Fruit fly (Drosophila melanogaster) whole organism, embryonic: ENCODE measurements around the gene CG9117.

Source experiments
- B-H1 ChIP-seq: fragments of 200-800 bp; sonication (Bioruptor generic); IDR thresholded peaks from 3 replicates; pipeline ENCODE4 v1.3.6; 2022; ENCODE audit warnings: missing biosample characterization, missing genetic modification characterization
- Bdp1 ChIP-seq: fragments of 200-800 bp; sonication (Bioruptor generic); optimal IDR thresholded peaks from 3 replicates; lab custom pipeline; 2016; ENCODE audit warnings: missing biosample characterization, missing genetic modification characterization
- C15 ChIP-seq: fragments of 200-800 bp; sonication (Bioruptor generic); IDR thresholded peaks from 3 replicates; pipeline ENCODE4 v1.3.6; 2022; ENCODE audit warnings: missing biosample characterization, missing genetic modification characterization
- CG10462 ChIP-seq: fragments of 200-800 bp; sonication (Bioruptor generic); optimal IDR thresholded peaks from 2 replicates; lab custom pipeline; 2016; ENCODE audit warnings: missing biosample characterization, missing genetic modification characterization
- CG10565 ChIP-seq: fragments of 200-800 bp; sonication (Bioruptor generic); optimal IDR thresholded peaks from 3 replicates; lab custom pipeline; 2016; ENCODE audit warnings: missing biosample characterization, mild to moderate bottlenecking, missing genetic modification characterization
- CG11247 ChIP-seq: fragments of 200-800 bp; sonication (Bioruptor generic); IDR thresholded peaks from 2 replicates; pipeline ENCODE4 v1.3.6; 2022; ENCODE audit warnings: missing biosample characterization, missing genetic modification characterization
- CG12299 ChIP-seq: fragments of 200-800 bp; sonication (Bioruptor generic); optimal IDR thresholded peaks from 2 replicates; lab custom pipeline; 2018; ENCODE audit warnings: missing biosample characterization, mild to moderate bottlenecking, missing genetic modification characterization
- CG13287 ChIP-seq: fragments of 200-800 bp; sonication (Bioruptor generic); IDR thresholded peaks from 2 replicates; pipeline ENCODE4 v1.3.6; 2022; ENCODE audit warnings: missing biosample characterization, missing genetic modification characterization; ENCODE audit not compliant: partially characterized antibody
- CG14441 ChIP-seq: fragments of 200-800 bp; sonication (Bioruptor generic); IDR thresholded peaks from 2 replicates; pipeline ENCODE4 v1.3.6; 2022; ENCODE audit warnings: missing biosample characterization, missing genetic modification characterization
- CG14965 ChIP-seq: fragments of 200-800 bp; sonication (Bioruptor generic); optimal IDR thresholded peaks from 2 replicates; lab custom pipeline; 2016; ENCODE audit warnings: missing biosample characterization, missing genetic modification characterization, borderline replicate concordance
- CG16815 ChIP-seq: fragments of 200-800 bp; sonication (Bioruptor generic); optimal IDR thresholded peaks from 3 replicates; lab custom pipeline; 2017; ENCODE audit warnings: missing biosample characterization, mild to moderate bottlenecking, missing genetic modification characterization
- CG17361 ChIP-seq: fragments of 200-800 bp; sonication (Bioruptor generic); IDR thresholded peaks from 3 replicates; pipeline ENCODE4 v1.3.6; 2022; ENCODE audit warnings: missing biosample characterization, missing genetic modification characterization
- CG17385 ChIP-seq: fragments of 200-800 bp; sonication (Bioruptor generic); optimal IDR thresholded peaks from 3 replicates; lab custom pipeline; 2018; ENCODE audit warnings: missing biosample characterization, mild to moderate bottlenecking, missing genetic modification characterization
- CG17612 ChIP-seq: fragments of 200-800 bp; sonication (Bioruptor generic); IDR thresholded peaks from 2 replicates; pipeline ENCODE4 v1.3.6; 2022; ENCODE audit warnings: missing biosample characterization, missing genetic modification characterization
- CG17829 ChIP-seq: fragments of 200-800 bp; optimal IDR thresholded peaks from 2 replicates; lab custom pipeline; 2019; ENCODE audit warnings: missing biosample characterization, mild to moderate bottlenecking, missing genetic modification characterization, moderate library complexity
- CG1792 ChIP-seq: fragments of 200-800 bp; sonication (Bioruptor generic); optimal IDR thresholded peaks from 2 replicates; lab custom pipeline; 2016; ENCODE audit warnings: missing biosample characterization, missing genetic modification characterization
- CG3065 ChIP-seq: fragments of 200-800 bp; sonication (Bioruptor generic); optimal IDR thresholded peaks from 2 replicates; lab custom pipeline; 2016; ENCODE audit warnings: missing biosample characterization, missing genetic modification characterization
- CG31365 ChIP-seq: fragments of 200-800 bp; sonication (Bioruptor generic); optimal IDR thresholded peaks from 2 replicates; lab custom pipeline; 2018; ENCODE audit warnings: missing biosample characterization, mild to moderate bottlenecking, missing genetic modification characterization
- CG3281 ChIP-seq: fragments of 200-800 bp; sonication (Bioruptor generic); optimal IDR thresholded peaks from 3 replicates; lab custom pipeline; 2017; ENCODE audit warnings: missing biosample characterization, mild to moderate bottlenecking, missing genetic modification characterization
- CG33557 ChIP-seq: fragments of 200-800 bp; sonication (Bioruptor generic); optimal IDR thresholded peaks from 2 replicates; lab custom pipeline; 2019; ENCODE audit warnings: missing biosample characterization, mild to moderate bottlenecking, missing genetic modification characterization, moderate library complexity
- CG43689 ChIP-seq: fragments of 200-800 bp; sonication (Bioruptor generic); IDR thresholded peaks from 2 replicates; pipeline ENCODE4 v1.3.6; 2022; ENCODE audit warnings: missing biosample characterization, missing genetic modification characterization
- CG4404 ChIP-seq: fragments of 200-800 bp; sonication (Bioruptor generic); IDR thresholded peaks from 2 replicates; pipeline ENCODE4 v1.3.6; 2022; ENCODE audit warnings: missing biosample characterization, missing genetic modification characterization
- CG5953 ChIP-seq: fragments of 200-800 bp; sonication (Bioruptor generic); IDR thresholded peaks from 2 replicates; pipeline ENCODE4 v1.3.6; 2022; ENCODE audit warnings: missing biosample characterization, missing genetic modification characterization
- CG6175 ChIP-seq: fragments of 200-800 bp; sonication (Bioruptor generic); IDR thresholded peaks from 3 replicates; pipeline ENCODE4 v1.3.6; 2022; ENCODE audit warnings: missing biosample characterization, missing genetic modification characterization
- CG6854 ChIP-seq: fragments of 200-800 bp; sonication (Bioruptor generic); optimal IDR thresholded peaks from 3 replicates; lab custom pipeline; 2017; ENCODE audit warnings: missing biosample characterization, mild to moderate bottlenecking, missing genetic modification characterization
- CG7987 ChIP-seq: fragments of 200-800 bp; sonication (Bioruptor generic); optimal IDR thresholded peaks from 2 replicates; lab custom pipeline; 2018; ENCODE audit warnings: missing biosample characterization, mild to moderate bottlenecking, missing genetic modification characterization, moderate library complexity
- CoRest ChIP-seq: fragments of 200-800 bp; sonication (Bioruptor generic); optimal IDR thresholded peaks from 3 replicates; lab custom pipeline; 2018; ENCODE audit warnings: missing biosample characterization, mild to moderate bottlenecking, missing genetic modification characterization, moderate library complexity
- Dad ChIP-seq: fragments of 200-800 bp; sonication (Bioruptor generic); optimal IDR thresholded peaks from 3 replicates; lab custom pipeline; 2016; ENCODE audit warnings: missing biosample characterization, missing genetic modification characterization
- H15 ChIP-seq: fragments of 200-800 bp; sonication (Bioruptor generic); IDR thresholded peaks from 3 replicates; pipeline ENCODE4 v1.3.6; 2022; ENCODE audit warnings: missing biosample characterization, missing genetic modification characterization
- HLH3B ChIP-seq: fragments of 200-800 bp; sonication (Bioruptor generic); IDR thresholded peaks from 2 replicates; pipeline ENCODE4 v1.3.6; 2022; ENCODE audit warnings: missing biosample characterization, missing genetic modification characterization
- Hsf ChIP-seq: fragments of 200-800 bp; sonication (Bioruptor generic); optimal IDR thresholded peaks from 3 replicates; lab custom pipeline; 2016; ENCODE audit warnings: missing biosample characterization, missing genetic modification characterization
- Lpt ChIP-seq: fragments of >200 bp; optimal IDR thresholded peaks from 2 replicates; lab custom pipeline; 2018; ENCODE audit warnings: missing biosample characterization, missing genetic modification characterization
- Optix ChIP-seq: fragments of 200-800 bp; sonication (Bioruptor generic); IDR thresholded peaks from 3 replicates; pipeline ENCODE4 v1.3.6; 2022; ENCODE audit warnings: missing biosample characterization, missing genetic modification characterization
- Xbp1 ChIP-seq: fragments of 200-800 bp; sonication (Bioruptor generic); optimal IDR thresholded peaks from 3 replicates; lab custom pipeline; 2016; ENCODE audit warnings: missing biosample characterization, mild to moderate bottlenecking, missing genetic modification characterization
- ab ChIP-seq: fragments of 200-800 bp; sonication (Bioruptor generic); optimal IDR thresholded peaks from 2 replicates; lab custom pipeline; 2016; ENCODE audit warnings: missing biosample characterization, missing genetic modification characterization
- ash1 ChIP-seq: fragments of 200-800 bp; sonication (Bioruptor generic); optimal IDR thresholded peaks from 2 replicates; lab custom pipeline; 2018; ENCODE audit warnings: missing biosample characterization, mild to moderate bottlenecking, missing genetic modification characterization
- crc ChIP-seq: fragments of 200-800 bp; sonication (Bioruptor generic); optimal IDR thresholded peaks from 2 replicates; lab custom pipeline; 2016; ENCODE audit warnings: missing biosample characterization, missing genetic modification characterization
- da ChIP-seq: fragments of 200-800 bp; sonication (Bioruptor generic); optimal IDR thresholded peaks from 2 replicates; lab custom pipeline; 2016; ENCODE audit warnings: missing biosample characterization, missing genetic modification characterization
- dan ChIP-seq: fragments of 200-800 bp; sonication (Bioruptor generic); IDR thresholded peaks from 2 replicates; pipeline ENCODE4 v1.3.6; 2022; ENCODE audit warnings: missing biosample characterization, missing genetic modification characterization
- jumu ChIP-seq: fragments of 200-800 bp; sonication (Bioruptor generic); optimal IDR thresholded peaks from 3 replicates; lab custom pipeline; 2016; ENCODE audit warnings: missing biosample characterization, missing genetic modification characterization
- lov ChIP-seq, 2 experiments: fragments of 200-800 bp in 1 of 2; fragments of >200 bp in 1 of 2; sonication (Bioruptor generic) in 1 of 2; IDR thresholded peaks in 1 of 2; optimal IDR thresholded peaks in 1 of 2; 2 replicates in 1 of 2; 3 replicates in 1 of 2; pipeline versions ENCODE4 v1.3.6 to Lab custom; 2017 to 2022; ENCODE audit warnings: missing biosample characterization in 1 of 2, missing genetic modification characterization in 1 of 2
- mam ChIP-seq: fragments of 200-800 bp; sonication (Bioruptor generic); optimal IDR thresholded peaks from 3 replicates; lab custom pipeline; 2016; ENCODE audit warnings: missing biosample characterization, missing genetic modification characterization
- nau ChIP-seq: fragments of 200-800 bp; sonication (Bioruptor generic); optimal IDR thresholded peaks from 3 replicates; lab custom pipeline; 2017; ENCODE audit warnings: missing biosample characterization, mild to moderate bottlenecking, missing genetic modification characterization, missing genetic modification reagents
- peb ChIP-seq: fragments of 200-800 bp; sonication (Bioruptor generic); IDR thresholded peaks from 2 replicates; pipeline ENCODE4 v1.3.6; 2022; ENCODE audit warnings: missing biosample characterization, missing genetic modification characterization
- seq ChIP-seq: fragments of 200-800 bp; sonication (Bioruptor generic); IDR thresholded peaks from 2 replicates; pipeline ENCODE4 v1.3.6; 2022; ENCODE audit warnings: missing biosample characterization, missing genetic modification characterization
- slou ChIP-seq: fragments of 200-800 bp; sonication (Bioruptor generic); optimal IDR thresholded peaks from 3 replicates; lab custom pipeline; 2016; ENCODE audit warnings: missing biosample characterization, missing genetic modification characterization
- sob ChIP-seq: fragments of 200-800 bp; sonication (Bioruptor generic); IDR thresholded peaks from 2 replicates; pipeline ENCODE4 v1.3.6; 2022; ENCODE audit warnings: missing biosample characterization, missing genetic modification characterization
- sqz ChIP-seq: fragments of 200-800 bp; sonication (Bioruptor generic); optimal IDR thresholded peaks from 3 replicates; lab custom pipeline; 2018; ENCODE audit warnings: missing biosample characterization, mild to moderate bottlenecking, missing genetic modification characterization
- stc ChIP-seq: fragments of 200-800 bp; sonication (Bioruptor generic); IDR thresholded peaks from 2 replicates; pipeline ENCODE4 v1.3.6; 2022; ENCODE audit warnings: missing biosample characterization, missing genetic modification characterization
- wor ChIP-seq: fragments of 200-800 bp; sonication (Bioruptor generic); IDR thresholded peaks from 2 replicates; pipeline ENCODE4 v1.3.6; 2022; ENCODE audit warnings: missing biosample characterization, missing genetic modification characterization
- zen ChIP-seq: fragments of 200-800 bp; sonication (Bioruptor generic); optimal IDR thresholded peaks from 3 replicates; lab custom pipeline; 2018; ENCODE audit warnings: missing biosample characterization, mild to moderate bottlenecking, missing genetic modification characterization, moderate library complexity

The CG9117 gene

dm6 chr2L:6045972-6046718 is 8.4 kb upstream of the CG9117 start, which contains the start of gene Pfas (continued):
- TF ChIP-seq ash1 (GFP tag; lab: Kevin White, UChicago) (peak; percentile 18), dan (GFP tag; lab: Robert Waterston, UW) (no peak), CG33557 (GFP tag; lab: Kevin White, UChicago) (no peak), CG5953 (GFP tag; lab: Robert Waterston, UW) (no peak), CG17361 (GFP tag; lab: Robert Waterston, UW) (no peak; the same call in 2 of the 3 replicates), crc (GFP tag; lab: Kevin White, UChicago) (peak; percentile 34), CG6854 (GFP tag; lab: Kevin White, UChicago) (no peak), Lpt (GFP tag; lab: Kevin White, UChicago) (no peak), peb (no peak), H15 (GFP tag; lab: Robert Waterston, UW) (no peak), CG17829 (peak; percentile 19), CG10565 (GFP tag; lab: Kevin White, UChicago) (no peak), CG16815 (GFP tag; lab: Kevin White, UChicago) (no peak), Optix (GFP tag; lab: Robert Waterston, UW) (no peak), CoRest (tag; lab: Kevin White, UChicago) (peak; percentile 59), nau (GFP tag; lab: Kevin White, UChicago) (no peak), zen (tag; lab: Kevin White, UChicago) (no peak), wor (GFP tag; lab: Robert Waterston, UW) (no peak), ab (GFP tag; lab: Kevin White, UChicago) (no peak), jumu (peak; percentile 34), CG14441 (GFP tag; lab: Robert Waterston, UW) (no peak), B-H1 (GFP tag; lab: Robert Waterston, UW) (no peak), CG43689 (GFP tag; lab: Robert Waterston, UW) (no peak), CG3065 (no peak), CG12299 (tag; lab: Kevin White, UChicago) (no peak), CG7987 (GFP tag; lab: Kevin White, UChicago) (peak; percentile 74), Bdp1 (no peak), CG17385 (GFP tag; lab: Kevin White, UChicago) (peak; percentile 26), Hsf (GFP tag; lab: Kevin White, UChicago) (peak; percentile 45), CG10462 (GFP tag; lab: Kevin White, UChicago) (no peak), Xbp1 (peak; percentile 52), CG1792 (GFP tag; lab: Kevin White, UChicago) (peak; percentile 57), HLH3B (GFP tag; lab: Robert Waterston, UW) (no peak), CG4404 (GFP tag; lab: Robert Waterston, UW) (no peak), da (GFP tag; lab: Kevin White, UChicago) (no peak), CG13287 (no peak), C15 (GFP tag; lab: Robert Waterston, UW) (no peak), CG11247 (GFP tag; lab: Robert Waterston, UW) (no peak), stc (GFP tag; lab: Robert Waterston, UW) (no peak), slou (GFP tag; lab: Kevin White, UChicago) (no peak), CG6175 (GFP tag; lab: Robert Waterston, UW) (no peak), CG3281 (GFP tag; lab: Kevin White, UChicago) (peak; percentile 73), CG31365 (tag; lab: Kevin White, UChicago) (peak; percentile 55), Dad (peak; percentile 48), sqz (GFP tag; lab: Kevin White, UChicago) (no peak), mam (GFP tag; lab: Kevin White, UChicago) (peak; percentile 67), seq (GFP tag; lab: Robert Waterston, UW) (no peak), CG17612 (GFP tag; lab: Robert Waterston, UW) (no peak), sob (peak; percentile 62; the same call in 1 of the 2 replicates), CG14965 (GFP tag; lab: Kevin White, UChicago) (no peak), lov (optimal IDR thresholded peaks at IDR 0.05; lab: Kevin White, UChicago) (no peak), lov (GFP tag; IDR thresholded peaks at IDR 0.05; lab: Robert Waterston, UW) (no peak)
